Fruit fly (Drosophila melanogaster) whole organism, embryonic: ENCODE data around the gene w.
A peak's percentile ranks its signal among the peaks of the same experiment; 100 is the strongest.

Source experiments
- CG10321 ChIP-seq: fragments of 200-800 bp; sonication (Bioruptor generic); IDR thresholded peaks from 2 replicates; pipeline ENCODE4 v1.3.6; 2022; ENCODE audit warnings: missing biosample characterization, missing genetic modification characterization
- CG11504 ChIP-seq: fragments of 200-800 bp; sonication (Bioruptor generic); optimal IDR thresholded peaks from 3 replicates; lab custom pipeline; 2019; ENCODE audit warnings: missing biosample characterization, mild to moderate bottlenecking, missing genetic modification characterization, moderate library complexity
- CG12769 ChIP-seq: fragments of 200-800 bp; sonication (Bioruptor generic); optimal IDR thresholded peaks from 2 replicates; lab custom pipeline; 2019; ENCODE audit warnings: missing biosample characterization, mild to moderate bottlenecking, missing genetic modification characterization, moderate library complexity
- CG12942 ChIP-seq: fragments of 200-800 bp; sonication (Bioruptor generic); optimal IDR thresholded peaks from 3 replicates; lab custom pipeline; 2016; ENCODE audit warnings: missing biosample characterization, missing genetic modification characterization
- CG14014 ChIP-seq: fragments of 200-800 bp; sonication (Bioruptor generic); IDR thresholded peaks from 2 replicates; pipeline ENCODE4 v1.3.6; 2022; ENCODE audit warnings: missing biosample characterization, missing genetic modification characterization
- CG15514 ChIP-seq: fragments of 200-800 bp; sonication (Bioruptor generic); optimal IDR thresholded peaks from 3 replicates; lab custom pipeline; 2017; ENCODE audit warnings: missing biosample characterization, missing genetic modification characterization, mild to moderate bottlenecking, moderate library complexity, missing genetic modification reagents
- CG17361 ChIP-seq: fragments of 200-800 bp; sonication (Bioruptor generic); IDR thresholded peaks from 3 replicates; pipeline ENCODE4 v1.3.6; 2022; ENCODE audit warnings: missing biosample characterization, missing genetic modification characterization
- CG17568 ChIP-seq: fragments of 200-800 bp; sonication (Bioruptor generic); optimal IDR thresholded peaks from 2 replicates; lab custom pipeline; 2018; ENCODE audit warnings: missing biosample characterization, mild to moderate bottlenecking, missing genetic modification characterization, moderate library complexity
- CG1832 ChIP-seq: fragments of 200-800 bp; sonication (Bioruptor generic); optimal IDR thresholded peaks from 2 replicates; lab custom pipeline; 2017; ENCODE audit warnings: missing biosample characterization, mild to moderate bottlenecking, missing genetic modification characterization, inconsistent platforms
- CG18599 ChIP-seq: fragments of 200-800 bp; sonication (Bioruptor generic); optimal IDR thresholded peaks from 3 replicates; lab custom pipeline; 2017; ENCODE audit warnings: missing biosample characterization, missing genetic modification characterization, mild to moderate bottlenecking, moderate library complexity, missing genetic modification reagents
- CG2199 ChIP-seq: fragments of 200-800 bp; sonication (Bioruptor generic); IDR thresholded peaks from 3 replicates; pipeline ENCODE4 v1.3.6; 2022; ENCODE audit warnings: missing biosample characterization, missing genetic modification characterization
- CG2678 ChIP-seq: fragments of 200-800 bp; sonication (Bioruptor generic); optimal IDR thresholded peaks from 3 replicates; lab custom pipeline; 2019; ENCODE audit warnings: missing biosample characterization, mild to moderate bottlenecking, missing genetic modification characterization, moderate library complexity
- CG30403 ChIP-seq: fragments of 200-800 bp; sonication (Bioruptor generic); optimal IDR thresholded peaks from 3 replicates; lab custom pipeline; 2016; ENCODE audit warnings: missing biosample characterization, missing genetic modification characterization
- CG4424 ChIP-seq: fragments of 200-800 bp; sonication (Bioruptor generic); optimal IDR thresholded peaks from 3 replicates; lab custom pipeline; 2016; ENCODE audit warnings: missing biosample characterization, missing genetic modification characterization
- CG6254 ChIP-seq: fragments of 200-800 bp; sonication (Bioruptor generic); optimal IDR thresholded peaks from 3 replicates; lab custom pipeline; 2017; ENCODE audit warnings: mild to moderate bottlenecking, missing biosample characterization, missing genetic modification reagents, missing genetic modification characterization
- CG7372 ChIP-seq: fragments of 200-800 bp; sonication (Bioruptor generic); IDR thresholded peaks from 2 replicates; pipeline ENCODE4 v1.3.6; 2022; ENCODE audit warnings: missing biosample characterization, missing genetic modification characterization
- CG8290 ChIP-seq, 3 experiments: fragments of 200-800 bp; sonication (Bioruptor generic); optimal IDR thresholded peaks; 2 replicates each; lab custom pipeline; 2016 to 2019; ENCODE audit warnings: missing biosample characterization in 3 of 3, missing genetic modification characterization in 3 of 3, mild to moderate bottlenecking in 2 of 3, moderate library complexity in 1 of 3
- CG8359 ChIP-seq: fragments of 200-800 bp; sonication (Bioruptor generic); optimal IDR thresholded peaks from 2 replicates; lab custom pipeline; 2017; ENCODE audit warnings: missing biosample characterization, mild to moderate bottlenecking, missing genetic modification characterization, borderline replicate concordance
- CG8478 ChIP-seq: fragments of >200 bp; optimal IDR thresholded peaks from 2 replicates; lab custom pipeline; 2018
- CG9437 ChIP-seq: fragments of 200-800 bp; sonication (Bioruptor generic); optimal IDR thresholded peaks from 2 replicates; lab custom pipeline; 2018; ENCODE audit warnings: missing biosample characterization, mild to moderate bottlenecking, missing genetic modification characterization
- D19A ChIP-seq: fragments of 200-800 bp; optimal IDR thresholded peaks from 3 replicates; lab custom pipeline; 2019; ENCODE audit warnings: missing biosample characterization, mild to moderate bottlenecking, missing genetic modification characterization, moderate library complexity
- Deaf1 ChIP-seq: fragments of 200-800 bp; optimal IDR thresholded peaks from 3 replicates; lab custom pipeline; 2019; ENCODE audit warnings: missing biosample characterization, mild to moderate bottlenecking, missing genetic modification characterization, moderate library complexity
- Dek ChIP-seq: fragments of 200-800 bp; sonication (Bioruptor generic); optimal IDR thresholded peaks from 3 replicates; lab custom pipeline; 2019; ENCODE audit warnings: missing biosample characterization, mild to moderate bottlenecking, missing genetic modification characterization, moderate library complexity
- Dip2 ChIP-seq: fragments of 200-800 bp; sonication (Bioruptor generic); IDR thresholded peaks from 2 replicates; pipeline ENCODE4 v1.3.6; 2022; ENCODE audit warnings: missing biosample characterization, missing genetic modification characterization
- Drgx ChIP-seq: fragments of 200-800 bp; sonication (Bioruptor generic); IDR thresholded peaks from 2 replicates; pipeline ENCODE4 v1.3.6; 2022; ENCODE audit warnings: missing biosample characterization, missing genetic modification characterization
- GATAe ChIP-seq: fragments of 200-800 bp; sonication (Bioruptor generic); conservative IDR thresholded peaks from 2 replicates; pipeline ENCODE4 v1.3.6; 2022; ENCODE audit warnings: missing biosample characterization, missing genetic modification characterization
- H15 ChIP-seq: fragments of 200-800 bp; sonication (Bioruptor generic); IDR thresholded peaks from 3 replicates; pipeline ENCODE4 v1.3.6; 2022; ENCODE audit warnings: missing biosample characterization, missing genetic modification characterization
- HLHmδ ChIP-seq: fragments of 200-800 bp; sonication (Bioruptor generic); optimal IDR thresholded peaks from 2 replicates; lab custom pipeline; 2018; ENCODE audit warnings: missing biosample characterization, mild to moderate bottlenecking, missing genetic modification characterization, moderate library complexity
- MBD-R2 ChIP-seq: fragments of 200-800 bp; sonication (Bioruptor generic); IDR thresholded peaks from 2 replicates; pipeline ENCODE4 v1.3.6; 2022; ENCODE audit warnings: missing biosample characterization, missing genetic modification characterization
- Meics ChIP-seq: fragments of 200-800 bp; sonication (Bioruptor generic); optimal IDR thresholded peaks from 2 replicates; lab custom pipeline; 2017; ENCODE audit warnings: missing biosample characterization, mild to moderate bottlenecking, missing genetic modification characterization
- Optix ChIP-seq: fragments of 200-800 bp; sonication (Bioruptor generic); IDR thresholded peaks from 3 replicates; pipeline ENCODE4 v1.3.6; 2022; ENCODE audit warnings: missing biosample characterization, missing genetic modification characterization
- Pdp1 ChIP-seq, 2 experiments: fragments of 200-800 bp; sonication (Bioruptor generic); optimal IDR thresholded peaks; 3 replicates each; lab custom pipeline; 2016; ENCODE audit warnings: missing biosample characterization in 2 of 2, missing genetic modification characterization in 2 of 2, mild to moderate bottlenecking in 1 of 2, moderate library complexity in 1 of 2
- Scr ChIP-seq: fragments of 200-800 bp; sonication (Bioruptor generic); IDR thresholded peaks from 2 replicates; pipeline ENCODE4 v1.3.6; 2022; ENCODE audit warnings: missing biosample characterization, missing genetic modification characterization; ENCODE audit not compliant: partially characterized antibody
- Taf1 ChIP-seq: fragments of 200-800 bp; sonication (Bioruptor generic); IDR thresholded peaks from 2 replicates; pipeline ENCODE4 v1.3.6; 2022; ENCODE audit warnings: missing biosample characterization, missing genetic modification characterization
- da ChIP-seq: fragments of 200-800 bp; sonication (Bioruptor generic); optimal IDR thresholded peaks from 2 replicates; lab custom pipeline; 2016; ENCODE audit warnings: missing biosample characterization, missing genetic modification characterization
- dpn ChIP-seq, 2 experiments: fragments of 200-800 bp; sonication (Bioruptor generic); optimal IDR thresholded peaks; 3 replicates each; lab custom pipeline; 2016; ENCODE audit warnings: missing biosample characterization in 2 of 2, missing genetic modification characterization in 2 of 2
- dysf ChIP-seq: fragments of 200-800 bp; sonication (Bioruptor generic); IDR thresholded peaks from 3 replicates; pipeline ENCODE4 v1.3.6; 2022; ENCODE audit warnings: missing biosample characterization, missing genetic modification characterization
- ems ChIP-seq: fragments of 200-800 bp; sonication (Bioruptor generic); optimal IDR thresholded peaks from 3 replicates; lab custom pipeline; 2016; ENCODE audit warnings: missing biosample characterization, missing genetic modification characterization
- lab ChIP-seq: fragments of 200-800 bp; sonication (Bioruptor generic); optimal IDR thresholded peaks from 3 replicates; lab custom pipeline; 2017; ENCODE audit warnings: missing biosample characterization, missing genetic modification characterization, mild to moderate bottlenecking, moderate library complexity, missing genetic modification reagents
- nom ChIP-seq: fragments of 200-800 bp; sonication (Bioruptor generic); optimal IDR thresholded peaks from 2 replicates; lab custom pipeline; 2017; ENCODE audit warnings: missing biosample characterization, missing genetic modification characterization, mild to moderate bottlenecking, moderate library complexity, missing genetic modification reagents
- pum ChIP-seq: fragments of 200-800 bp; sonication (Bioruptor generic); optimal IDR thresholded peaks from 2 replicates; lab custom pipeline; 2016; ENCODE audit warnings: missing biosample characterization, missing genetic modification characterization
- sqz ChIP-seq: fragments of 200-800 bp; sonication (Bioruptor generic); optimal IDR thresholded peaks from 3 replicates; lab custom pipeline; 2018; ENCODE audit warnings: missing biosample characterization, mild to moderate bottlenecking, missing genetic modification characterization
- stwl ChIP-seq: fragments of 200-800 bp; sonication (Bioruptor generic); optimal IDR thresholded peaks from 3 replicates; lab custom pipeline; 2018; ENCODE audit warnings: missing biosample characterization, mild to moderate bottlenecking, missing genetic modification characterization, moderate library complexity
- tll ChIP-seq, 2 experiments: fragments of 200-800 bp in 1 of 2; fragments of >200 bp in 1 of 2; sonication (Bioruptor generic) in 1 of 2; optimal IDR thresholded peaks; 2 replicates each; lab custom pipeline; 2017 to 2019; ENCODE audit warnings: missing biosample characterization in 2 of 2, missing genetic modification characterization in 2 of 2, mild to moderate bottlenecking in 1 of 2, moderate library complexity in 1 of 2
- z ChIP-seq: fragments of 200-800 bp; sonication (Bioruptor generic); IDR thresholded peaks from 3 replicates; pipeline ENCODE4 v1.3.6; 2022; ENCODE audit warnings: missing biosample characterization, missing genetic modification characterization
- zen ChIP-seq: fragments of 200-800 bp; sonication (Bioruptor generic); optimal IDR thresholded peaks from 3 replicates; lab custom pipeline; 2018; ENCODE audit warnings: missing biosample characterization, mild to moderate bottlenecking, missing genetic modification characterization, moderate library complexity

The w gene

dm6 chrX:2796345-2797256, at the start of gene w:
w (minus strand) TSS chrX:2796466.
- TF ChIP-seq CG8359 (GFP tag; lab: Kevin White, UChicago) (no peak), Scr (no peak), CG14014 (GFP tag; lab: Robert Waterston, UW) (no peak), nom (peak; percentile 57), CG15514 (GFP tag; lab: Kevin White, UChicago) (peak; percentile 1), CG17568 (GFP tag; lab: Kevin White, UChicago) (no peak), CG6254 (GFP tag; lab: Kevin White, UChicago) (no peak), Pdp1 (GFP tag; optimal IDR thresholded peaks at IDR 0.05; lab: Kevin White, UChicago) (peak in 1 of 2 experiments; percentile 37), Meics (GFP tag; lab: Kevin White, UChicago) (no peak), lab (GFP tag; lab: Kevin White, UChicago) (peak; percentile 1), Optix (GFP tag; lab: Robert Waterston, UW) (no peak), zen (tag; lab: Kevin White, UChicago) (no peak), Deaf1 (tag; lab: Kevin White, UChicago) (peak; percentile 50), CG1832 (GFP tag; lab: Kevin White, UChicago) (peak; percentile 57), CG10321 (peak; percentile 79), CG9437 (GFP tag; lab: Kevin White, UChicago) (peak; percentile 65), CG30403 (no peak), ems (GFP tag; lab: Kevin White, UChicago) (no peak), HLHmδ (GFP tag; lab: Kevin White, UChicago) (peak; percentile 57), CG12942 (no peak), CG18599 (GFP tag; lab: Kevin White, UChicago) (no peak), sqz (GFP tag; lab: Kevin White, UChicago) (no peak), CG8478 (lab: Kevin White, UChicago) (no peak), D19A (tag; lab: Kevin White, UChicago) (peak; percentile 74), dysf (peak; percentile 43; the same call in 1 of the 3 replicates), pum (GFP tag; lab: Kevin White, UChicago) (no peak), CG12769 (tag; lab: Kevin White, UChicago) (no peak), Taf1 (GFP tag; lab: Robert Waterston, UW) (no peak), CG4424 (GFP tag; lab: Kevin White, UChicago) (no peak), z (GFP tag; lab: Robert Waterston, UW) (peak; percentile 95), dpn (GFP tag; optimal IDR thresholded peaks at IDR 0.05; lab: Kevin White, UChicago) (no peak), H15 (GFP tag; lab: Robert Waterston, UW) (0 out of 3 replicates have a peak, but pooled peaks have one; percentile 36), CG2678 (tag; lab: Kevin White, UChicago) (peak; percentile 17), CG8290 (GFP tag; optimal IDR thresholded peaks at IDR 0.05; lab: Kevin White, UChicago) (no peak), CG8290 (tag; optimal IDR thresholded peaks at IDR 0.05; lab: Kevin White, UChicago) (peak in 1 of 2 experiments; percentile 88), Dek (no peak), MBD-R2 (no peak), da (GFP tag; lab: Kevin White, UChicago) (no peak), CG17361 (0 out of 3 replicates have a peak, but pooled peaks have one; percentile 19), Drgx (GFP tag; lab: Robert Waterston, UW) (peak; percentile 5), CG2199 (peak; percentile 76; the same call in 2 of the 3 replicates), tll (GFP tag; optimal IDR thresholded peaks at IDR 0.05; lab: Kevin White, UChicago) (peak in 1 of 2 experiments; percentile 15), stwl (tag; lab: Kevin White, UChicago) (peak; percentile 19), Dip2 (GFP tag; lab: Robert Waterston, UW) (no peak), CG7372 (GFP tag; lab: Robert Waterston, UW) (no peak), CG11504 (tag; lab: Kevin White, UChicago) (peak; percentile 13), GATAe (GFP tag; lab: Robert Waterston, UW) (no peak)
